Worm (Caenorhabditis elegans): ENCODE measurements around the gene C54C6.4.

DNA sequence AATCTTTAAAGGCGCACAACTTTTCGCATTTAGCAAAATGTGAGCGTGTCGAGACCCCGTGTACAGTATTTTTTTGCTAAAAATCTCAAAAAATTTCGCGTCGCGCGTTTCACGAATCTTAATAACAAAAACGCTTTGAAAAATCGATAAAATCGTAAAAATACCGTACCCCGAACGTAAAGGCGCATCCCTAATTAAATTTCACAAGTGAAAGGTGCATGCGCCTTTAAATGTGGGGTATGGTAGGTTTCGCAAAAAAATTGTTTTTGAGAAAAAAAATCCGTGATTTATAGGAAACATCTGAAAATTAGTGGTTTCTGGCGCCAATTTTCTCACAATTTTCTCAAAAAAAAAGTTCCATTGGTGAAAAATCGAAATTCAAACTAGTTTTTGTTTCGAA, 19.3 kb upstream of the C54C6.4 start:
- TF ChIP-seq snpc-4 (tag; optimal IDR thresholded peaks at IDR 0.05) (no peak), elt-3 (tag; optimal IDR thresholded peaks at IDR 0.05) (no peak), pqm-1 (tag; optimal IDR thresholded peaks at IDR 0.05) (no peak), unc-39 (tag; optimal IDR thresholded peaks at IDR 0.05) (no peak), eor-1 (tag; optimal IDR thresholded peaks at IDR 0.05) (no peak), nhr-25 (tag; optimal IDR thresholded peaks at IDR 0.05) (no peak), ztf-4 (tag; optimal IDR thresholded peaks at IDR 0.05) (no peak), nhr-28 (tag; optimal IDR thresholded peaks at IDR 0.05) (no peak), unc-62 (GFP tag; optimal IDR thresholded peaks at IDR 0.05) (no peak), ceh-82 (tag; optimal IDR thresholded peaks at IDR 0.05) (no peak), egl-27 (tag; optimal IDR thresholded peaks at IDR 0.05) (no peak), jun-1 (tag; optimal IDR thresholded peaks at IDR 0.05) (no peak)

All from whole organism, L3 larva.